Worm (Caenorhabditis elegans): ENCODE measurements around the gene Y46B2A.4.

ce11 chrII:861564-861963, at the start of gene Y46B2A.4:
- TF ChIP-seq him-1 (tag; optimal IDR thresholded peaks at IDR 0.05) (no peak), dao-5 (tag; optimal IDR thresholded peaks at IDR 0.05) (no peak), W03F9.2 (tag; optimal IDR thresholded peaks at IDR 0.05) (no peak)

Measured in whole organism, L4/young adult.